Worm (Caenorhabditis elegans): ENCODE measurements around the gene nhr-238.

- TF ChIP-seq tbx-11 (GFP tag; IDR thresholded peaks at IDR 0.05) (no peak), ama-1 (optimal IDR thresholded peaks at IDR 0.05) (no peak), tra-4 (tag; optimal IDR thresholded peaks at IDR 0.05) (no peak), hmbx-1 (tag; optimal IDR thresholded peaks at IDR 0.05) (no peak), B0310.2 (tag; optimal IDR thresholded peaks at IDR 0.05) (no peak), pes-1 (GFP tag; IDR thresholded peaks at IDR 0.05) (no peak), aly-1 (tag; optimal IDR thresholded peaks at IDR 0.05) (no peak)
Measured at ce11 chrV:1631717-1632116, 2.5 kb upstream of the nhr-238 start, which contains the start of gene irld-17.
